Worm (Caenorhabditis elegans): ENCODE measurements around the gene Y79H2A.3.

Y79H2A.3 gene

DNA sequence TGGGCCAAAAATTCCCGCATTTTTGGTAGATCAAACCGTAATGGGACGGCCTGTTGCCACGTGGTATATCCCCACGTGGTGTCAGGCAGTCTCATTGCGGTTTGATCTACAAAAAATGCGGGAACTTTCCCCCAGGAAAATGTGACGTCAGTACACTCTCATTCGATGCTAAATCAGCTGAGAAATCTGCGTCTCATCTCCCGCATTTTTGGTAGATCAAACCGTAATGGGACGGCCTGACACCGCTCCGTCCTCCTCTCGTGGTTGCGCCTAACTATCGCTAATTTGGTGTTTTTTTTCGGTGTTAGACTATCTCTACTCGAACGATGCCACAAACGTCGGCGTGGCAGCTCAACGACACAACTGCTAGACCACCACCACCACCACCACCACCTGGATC, 9.3 kb upstream of the Y79H2A.3 start, which contains the start of gene zyg-8:
TSS of gene zyg-8 (plus strand) at position 301 of the 400 bp plus-strand sequence.
- TF ChIP-seq aha-1 (tag): peak; percentile 78
- no peak for TF ChIP-seq T26A8.4 (GFP tag; IDR thresholded peaks at IDR 0.05)

DNA sequence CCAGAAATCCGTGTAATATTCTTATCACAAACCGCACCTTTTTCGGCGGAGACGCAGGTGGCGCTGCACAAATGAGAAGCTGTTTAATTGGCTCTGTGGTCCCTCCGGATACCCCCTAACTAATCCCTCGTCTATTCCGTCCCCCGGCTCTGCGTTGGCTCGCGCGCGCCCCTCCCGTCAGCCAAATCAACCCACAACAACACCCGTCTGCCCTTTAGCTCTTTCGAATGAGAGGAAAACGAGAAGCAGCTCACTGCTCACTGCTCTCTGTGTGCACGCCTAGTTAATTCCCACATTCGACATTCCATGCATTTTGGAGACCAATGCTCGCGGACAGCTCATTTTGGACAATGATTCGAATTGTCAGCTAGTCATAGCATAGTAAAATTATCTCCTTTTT, 8.0 kb upstream of the Y79H2A.3 start:
- TF ChIP-seq cey-2 (tag; optimal IDR thresholded peaks at IDR 0.05; ENCODE audit: borderline replicate concordance, insufficient read depth) (no peak), hmg-1.1 (GFP tag; IDR thresholded peaks at IDR 0.05) (0 out of 2 replicates have a peak, but pooled peaks have one; percentile 23), gei-8 (GFP tag; optimal IDR thresholded peaks at IDR 0.05) (no peak), snpc-1.2 (GFP tag; IDR thresholded peaks at IDR 0.05) (no peak), zfp-3 (GFP tag; conservative IDR thresholded peaks at IDR 0.05) (no peak), egl-43 (GFP tag; IDR thresholded peaks at IDR 0.05) (peak; percentile 39; the same call in 1 of the 2 replicates), aha-1 (tag) (peak; percentile 60), D1046.2 (GFP tag; IDR thresholded peaks at IDR 0.05) (no peak), R02D3.7 (tag; optimal IDR thresholded peaks at IDR 0.05) (no peak), spr-1 (tag; optimal IDR thresholded peaks at IDR 0.05) (no peak), ztf-7 (tag; optimal IDR thresholded peaks at IDR 0.05) (no peak), set-16 (GFP tag; IDR thresholded peaks at IDR 0.05) (peak; percentile 74)

DNA sequence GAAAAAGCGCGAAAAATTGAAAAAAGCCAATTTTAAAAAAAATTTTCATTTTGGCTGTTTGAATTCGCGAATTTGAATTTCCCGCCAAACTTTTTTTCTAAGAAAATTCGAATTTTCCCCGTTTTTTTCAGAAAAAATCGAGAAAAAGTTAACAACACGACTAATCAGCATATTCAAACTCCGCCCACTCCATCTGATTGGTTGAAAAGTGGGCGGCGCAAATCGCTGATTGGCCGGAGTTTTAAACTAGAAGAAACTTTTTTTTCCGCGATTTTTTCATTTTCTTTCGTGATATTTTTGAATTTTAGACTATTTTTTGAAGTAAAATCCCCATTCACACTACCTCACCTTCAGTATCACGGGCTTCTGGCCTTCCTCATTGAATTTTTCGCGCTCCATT, 7.4 kb upstream of the Y79H2A.3 start:
- TF ChIP-seq F37D6.2 (tag; optimal IDR thresholded peaks at IDR 0.05): no peak
- TF ChIP-seq ZK546.5 (tag; optimal IDR thresholded peaks at IDR 0.05): no peak

DNA sequence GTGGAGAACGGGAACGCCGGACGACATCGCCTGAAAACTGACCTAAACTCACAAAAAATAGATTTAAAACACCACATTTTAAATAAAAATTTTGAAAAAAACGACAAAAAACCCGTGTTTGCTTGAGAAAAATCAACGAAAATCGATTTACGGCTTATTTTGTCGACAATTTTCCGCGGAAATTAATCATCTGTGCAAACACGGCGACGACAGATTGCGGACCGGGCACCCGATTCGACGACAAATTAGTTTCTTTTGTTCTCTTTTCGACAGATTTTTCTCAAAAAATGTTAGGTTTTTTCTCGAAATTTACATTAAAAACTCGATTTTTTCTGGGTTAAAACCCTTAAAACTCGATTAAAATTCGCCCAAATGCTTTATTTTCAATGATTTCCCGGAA, 6.3 kb upstream of the Y79H2A.3 start, which contains the start of gene arx-3:
TSS of gene arx-3 (minus strand) at position 30 of the 400 bp plus-strand sequence.
- peak; percentile 54 for TF ChIP-seq dpl-1 (GFP tag; optimal IDR thresholded peaks at IDR 0.05)
- TF ChIP-seq F10B5.3 (tag; optimal IDR thresholded peaks at IDR 0.05): no peak
- TF ChIP-seq ces-1 (GFP tag; optimal IDR thresholded peaks at IDR 0.05): peak; percentile 19
- TF ChIP-seq lsy-2 (tag; optimal IDR thresholded peaks at IDR 0.05): peak in 1 of 2 experiments; percentile 57
- peak; percentile 35 for TF ChIP-seq dve-1 (tag; optimal IDR thresholded peaks at IDR 0.05; ENCODE audit: insufficient read depth)
- peak; percentile 48 for TF ChIP-seq lin-38 (GFP tag; IDR thresholded peaks at IDR 0.05)
- peak; percentile 58 for TF ChIP-seq mes-2 (tag; optimal IDR thresholded peaks at IDR 0.05; ENCODE audit: poor library complexity, severe bottlenecking)
- no peak for TF ChIP-seq nhr-77 (tag; optimal IDR thresholded peaks at IDR 0.05)

DNA sequence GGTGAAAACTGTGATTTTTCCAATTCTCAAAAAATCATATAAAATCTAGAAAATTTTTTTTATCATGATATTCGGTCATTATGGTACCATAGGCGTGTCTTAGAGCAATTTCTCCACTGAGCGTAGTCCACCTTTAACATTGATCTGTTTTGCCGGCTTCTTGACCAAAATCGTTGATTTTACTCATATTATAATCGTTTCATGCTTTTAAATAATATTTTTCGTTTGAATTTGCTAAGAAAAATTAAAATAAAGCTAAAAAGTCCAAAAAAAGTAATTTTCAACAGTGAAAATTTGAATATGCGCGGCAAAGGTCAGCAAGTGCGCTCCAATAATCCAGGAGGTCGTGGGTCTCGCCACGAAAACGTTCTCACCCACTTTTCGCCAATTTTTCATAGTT, 11.1 kb downstream of the Y79H2A.3 start, which contains the start of gene Y79H2A.4:
TSS of gene Y79H2A.4 (plus strand) at position 301 of the 400 bp plus-strand sequence.
- TF ChIP-seq mxl-2 (GFP tag; conservative IDR thresholded peaks at IDR 0.05) (no peak), spr-3 (GFP tag; optimal IDR thresholded peaks at IDR 0.05) (no peak), attf-4 (tag; optimal IDR thresholded peaks at IDR 0.05) (no peak), lsy-2 (tag; optimal IDR thresholded peaks at IDR 0.05) (no peak), ceh-82 (tag; optimal IDR thresholded peaks at IDR 0.05) (no peak), set-16 (GFP tag; IDR thresholded peaks at IDR 0.05) (no peak), mdl-1 (tag; optimal IDR thresholded peaks at IDR 0.05) (no peak), spr-1 (tag; optimal IDR thresholded peaks at IDR 0.05) (no peak), egl-43 (GFP tag; IDR thresholded peaks at IDR 0.05) (no peak), zag-1 (tag; optimal IDR thresholded peaks at IDR 0.05) (no peak), F44E2.7 (GFP tag; IDR thresholded peaks at IDR 0.05) (no peak), ceh-20 (GFP tag; IDR thresholded peaks at IDR 0.05) (no peak), lir-3 (tag; optimal IDR thresholded peaks at IDR 0.05) (no peak), ztf-7 (tag; optimal IDR thresholded peaks at IDR 0.05) (no peak), lin-1 (GFP tag; IDR thresholded peaks at IDR 0.05) (no peak), zfp-2 (tag; optimal IDR thresholded peaks at IDR 0.05) (no peak), nhr-11 (tag; optimal IDR thresholded peaks at IDR 0.05) (no peak), nhr-28 (tag; optimal IDR thresholded peaks at IDR 0.05) (no peak), php-3 (GFP tag; IDR thresholded peaks at IDR 0.05) (no peak)
